Fruit fly (Drosophila melanogaster) whole organism, embryonic: ENCODE results near the gene Txl.

Source experiments
- Abd-B ChIP-seq: fragments of 200-800 bp; sonication (Bioruptor generic); optimal IDR thresholded peaks from 2 replicates; lab custom pipeline; 2018; ENCODE audit warnings: missing biosample characterization, mild to moderate bottlenecking, missing genetic modification characterization, moderate library complexity
- Atf3 ChIP-seq: fragments of 200-800 bp; sonication (Bioruptor generic); optimal IDR thresholded peaks from 3 replicates; lab custom pipeline; 2016; ENCODE audit warnings: missing biosample characterization, missing genetic modification characterization
- CG11456 ChIP-seq: fragments of 200-800 bp; sonication (Bioruptor generic); IDR thresholded peaks from 3 replicates; pipeline ENCODE4 v1.3.6; 2022; ENCODE audit warnings: missing biosample characterization, missing genetic modification characterization
- CG11504 ChIP-seq: fragments of 200-800 bp; sonication (Bioruptor generic); optimal IDR thresholded peaks from 3 replicates; lab custom pipeline; 2019; ENCODE audit warnings: missing biosample characterization, mild to moderate bottlenecking, missing genetic modification characterization, moderate library complexity
- CG11560 ChIP-seq: fragments of 200-800 bp; sonication (Bioruptor generic); IDR thresholded peaks from 3 replicates; pipeline ENCODE4 v1.3.6; 2022; ENCODE audit warnings: missing biosample characterization, missing genetic modification characterization
- CG12659 ChIP-seq: fragments of 200-800 bp; sonication (Bioruptor generic); optimal IDR thresholded peaks from 3 replicates; lab custom pipeline; 2017; ENCODE audit warnings: mild to moderate bottlenecking, missing biosample characterization, missing genetic modification reagents, missing genetic modification characterization
- CG13624 ChIP-seq: fragments of 200-800 bp; sonication (Bioruptor generic); optimal IDR thresholded peaks from 2 replicates; lab custom pipeline; 2016; ENCODE audit warnings: missing biosample characterization, missing genetic modification characterization
- CG13775 ChIP-seq: fragments of 200-800 bp; sonication (Bioruptor generic); optimal IDR thresholded peaks from 3 replicates; lab custom pipeline; 2017; ENCODE audit warnings: missing biosample characterization, mild to moderate bottlenecking, missing genetic modification characterization
- CG15601 ChIP-seq: fragments of 200-800 bp; sonication (Bioruptor generic); optimal IDR thresholded peaks from 3 replicates; lab custom pipeline; 2019; ENCODE audit warnings: missing biosample characterization, mild to moderate bottlenecking, missing genetic modification characterization, moderate library complexity
- CG17359 ChIP-seq: fragments of 200-800 bp; sonication (Bioruptor generic); optimal IDR thresholded peaks from 3 replicates; lab custom pipeline; 2018; ENCODE audit warnings: missing biosample characterization, mild to moderate bottlenecking, missing genetic modification characterization, moderate library complexity
- CG2129 ChIP-seq: fragments of 200-800 bp; sonication (Bioruptor generic); IDR thresholded peaks from 2 replicates; pipeline ENCODE4 v1.3.6; 2022; ENCODE audit warnings: missing biosample characterization, missing genetic modification characterization; ENCODE audit not compliant: partially characterized antibody
- CG2712 ChIP-seq: fragments of 200-800 bp; optimal IDR thresholded peaks from 3 replicates; lab custom pipeline; 2019; ENCODE audit warnings: missing biosample characterization, mild to moderate bottlenecking, missing genetic modification characterization, moderate library complexity
- CG3065 ChIP-seq: fragments of 200-800 bp; sonication (Bioruptor generic); optimal IDR thresholded peaks from 2 replicates; lab custom pipeline; 2016; ENCODE audit warnings: missing biosample characterization, missing genetic modification characterization
- CG4617 ChIP-seq: fragments of 200-800 bp; sonication (Bioruptor generic); optimal IDR thresholded peaks from 3 replicates; lab custom pipeline; 2016; ENCODE audit warnings: missing biosample characterization, missing genetic modification characterization, borderline replicate concordance
- CG7928 ChIP-seq: fragments of 200-800 bp; sonication (Bioruptor generic); optimal IDR thresholded peaks from 2 replicates; lab custom pipeline; 2017; ENCODE audit warnings: missing biosample characterization, mild to moderate bottlenecking, missing genetic modification characterization
- CG8290 ChIP-seq, 3 experiments: fragments of 200-800 bp; sonication (Bioruptor generic); optimal IDR thresholded peaks; 2 replicates each; lab custom pipeline; 2016 to 2019; ENCODE audit warnings: missing biosample characterization in 3 of 3, missing genetic modification characterization in 3 of 3, mild to moderate bottlenecking in 2 of 3, moderate library complexity in 1 of 3
- CG8924 ChIP-seq: fragments of 200-800 bp; optimal IDR thresholded peaks from 3 replicates; lab custom pipeline; 2019; ENCODE audit warnings: missing biosample characterization, mild to moderate bottlenecking, missing genetic modification characterization, moderate library complexity
- CHES-1-like ChIP-seq: fragments of 200-800 bp; sonication (Bioruptor generic); optimal IDR thresholded peaks from 2 replicates; lab custom pipeline; 2016; ENCODE audit warnings: missing biosample characterization, missing genetic modification characterization
- ERR ChIP-seq: fragments of 200-800 bp; sonication (Bioruptor generic); optimal IDR thresholded peaks from 2 replicates; lab custom pipeline; 2016; ENCODE audit warnings: missing biosample characterization, missing genetic modification characterization
- Fer2 ChIP-seq: fragments of 200-800 bp; sonication (Bioruptor generic); optimal IDR thresholded peaks from 2 replicates; lab custom pipeline; 2018; ENCODE audit warnings: missing biosample characterization, mild to moderate bottlenecking, missing genetic modification characterization, moderate library complexity
- HmgD ChIP-seq: fragments of 200-800 bp; sonication (Bioruptor generic); optimal IDR thresholded peaks from 3 replicates; lab custom pipeline; 2016; ENCODE audit warnings: missing biosample characterization, missing genetic modification characterization
- Hmr ChIP-seq: fragments of 200-800 bp; sonication (Bioruptor generic); optimal IDR thresholded peaks from 3 replicates; lab custom pipeline; 2017; ENCODE audit warnings: mild to moderate bottlenecking, missing biosample characterization, missing genetic modification reagents, missing genetic modification characterization
- Hsf ChIP-seq: fragments of 200-800 bp; sonication (Bioruptor generic); optimal IDR thresholded peaks from 3 replicates; lab custom pipeline; 2016; ENCODE audit warnings: missing biosample characterization, missing genetic modification characterization
- NC2β ChIP-seq: fragments of 200-800 bp; sonication (Bioruptor generic); optimal IDR thresholded peaks from 2 replicates; lab custom pipeline; 2016; ENCODE audit warnings: missing biosample characterization, missing genetic modification characterization
- Nf-YA ChIP-seq: fragments of 200-800 bp; sonication (Bioruptor generic); IDR thresholded peaks from 2 replicates; pipeline ENCODE4 v1.3.6; 2022; ENCODE audit warnings: missing biosample characterization, missing genetic modification characterization
- Pdp1 ChIP-seq, 2 experiments: fragments of 200-800 bp; sonication (Bioruptor generic); optimal IDR thresholded peaks; 3 replicates each; lab custom pipeline; 2016; ENCODE audit warnings: missing biosample characterization in 2 of 2, missing genetic modification characterization in 2 of 2, mild to moderate bottlenecking in 1 of 2, moderate library complexity in 1 of 2
- Scr ChIP-seq: fragments of 200-800 bp; sonication (Bioruptor generic); IDR thresholded peaks from 2 replicates; pipeline ENCODE4 v1.3.6; 2022; ENCODE audit warnings: missing biosample characterization, missing genetic modification characterization; ENCODE audit not compliant: partially characterized antibody
- al ChIP-seq: fragments of 200-800 bp; sonication (Bioruptor generic); IDR thresholded peaks from 2 replicates; pipeline ENCODE4 v1.3.6; 2022; ENCODE audit warnings: missing biosample characterization, missing genetic modification characterization
- ato ChIP-seq: fragments of 200-800 bp; sonication (Bioruptor generic); IDR thresholded peaks from 2 replicates; pipeline ENCODE4 v1.3.6; 2022; ENCODE audit warnings: missing biosample characterization, missing genetic modification characterization; ENCODE audit not compliant: partially characterized antibody
- btn ChIP-seq: fragments of 200-800 bp; sonication (Bioruptor generic); optimal IDR thresholded peaks from 2 replicates; lab custom pipeline; 2016; ENCODE audit warnings: missing biosample characterization, missing genetic modification characterization
- chn ChIP-seq: fragments of 200-800 bp; sonication (Bioruptor generic); optimal IDR thresholded peaks from 2 replicates; lab custom pipeline; 2016; ENCODE audit warnings: missing biosample characterization, missing genetic modification characterization
- corto ChIP-seq: fragments of 200-800 bp; sonication (Bioruptor generic); optimal IDR thresholded peaks from 2 replicates; lab custom pipeline; 2016; ENCODE audit warnings: missing biosample characterization, mild to moderate bottlenecking, missing genetic modification characterization, moderate library complexity
- dpn ChIP-seq, 2 experiments: fragments of 200-800 bp; sonication (Bioruptor generic); optimal IDR thresholded peaks; 3 replicates each; lab custom pipeline; 2016; ENCODE audit warnings: missing biosample characterization in 2 of 2, missing genetic modification characterization in 2 of 2
- hb ChIP-seq: fragments of 200-800 bp; sonication (Bioruptor generic); IDR thresholded peaks from 3 replicates; pipeline ENCODE4 v1.3.6; 2022; ENCODE audit warnings: missing biosample characterization, missing genetic modification characterization; ENCODE audit not compliant: partially characterized antibody
- hkb ChIP-seq, 2 experiments: fragments of 200-800 bp in 1 of 2; fragments of >200 bp in 1 of 2; sonication (Bioruptor generic) in 1 of 2; IDR thresholded peaks in 1 of 2; optimal IDR thresholded peaks in 1 of 2; 2 replicates each; pipeline versions ENCODE4 v1.3.6 to Lab custom; 2017 to 2022; ENCODE audit warnings: missing biosample characterization in 1 of 2, missing genetic modification characterization in 1 of 2
- insv ChIP-seq, 2 experiments: fragments of 200-800 bp; sonication (Bioruptor generic); optimal IDR thresholded peaks; 3 replicates each; lab custom pipeline; 2016 to 2018; ENCODE audit warnings: missing biosample characterization in 2 of 2, missing genetic modification characterization in 2 of 2
- jing ChIP-seq: fragments of 200-800 bp; sonication (Bioruptor generic); optimal IDR thresholded peaks from 2 replicates; lab custom pipeline; 2018; ENCODE audit warnings: missing biosample characterization, mild to moderate bottlenecking, missing genetic modification characterization
- phol ChIP-seq: fragments of 200-800 bp; sonication (Bioruptor generic); optimal IDR thresholded peaks from 3 replicates; lab custom pipeline; 2018; ENCODE audit warnings: missing biosample characterization, mild to moderate bottlenecking, missing genetic modification characterization, moderate library complexity
- pita ChIP-seq: fragments of 200-800 bp; sonication (Bioruptor generic); optimal IDR thresholded peaks from 2 replicates; lab custom pipeline; 2017; ENCODE audit warnings: missing biosample characterization, mild to moderate bottlenecking, missing genetic modification characterization
- sd ChIP-seq: fragments of 200-800 bp; sonication (Bioruptor generic); optimal IDR thresholded peaks from 3 replicates; lab custom pipeline; 2018; ENCODE audit warnings: missing biosample characterization, mild to moderate bottlenecking, missing genetic modification characterization, moderate library complexity
- sqz ChIP-seq: fragments of 200-800 bp; sonication (Bioruptor generic); optimal IDR thresholded peaks from 3 replicates; lab custom pipeline; 2018; ENCODE audit warnings: missing biosample characterization, mild to moderate bottlenecking, missing genetic modification characterization
- sr ChIP-seq: fragments of 200-800 bp; sonication (Bioruptor generic); IDR thresholded peaks from 3 replicates; pipeline ENCODE4 v1.3.6; 2022; ENCODE audit warnings: missing biosample characterization, missing genetic modification characterization
- stwl ChIP-seq: fragments of 200-800 bp; sonication (Bioruptor generic); optimal IDR thresholded peaks from 3 replicates; lab custom pipeline; 2018; ENCODE audit warnings: missing biosample characterization, mild to moderate bottlenecking, missing genetic modification characterization, moderate library complexity
- sug ChIP-seq: fragments of 200-800 bp; optimal IDR thresholded peaks from 2 replicates; lab custom pipeline; 2019; ENCODE audit warnings: missing biosample characterization, mild to moderate bottlenecking, missing genetic modification characterization, moderate library complexity
- trem ChIP-seq: fragments of 200-800 bp; optimal IDR thresholded peaks from 3 replicates; lab custom pipeline; 2019; ENCODE audit warnings: missing biosample characterization, mild to moderate bottlenecking, missing genetic modification characterization, moderate library complexity
- vnd ChIP-seq: fragments of 200-800 bp; sonication (Bioruptor generic); IDR thresholded peaks from 3 replicates; pipeline ENCODE4 v1.3.6; 2022; ENCODE audit warnings: missing biosample characterization, missing genetic modification characterization; ENCODE audit not compliant: partially characterized antibody
- zfh1 ChIP-seq: fragments of 200-800 bp; sonication (Bioruptor generic); IDR thresholded peaks from 3 replicates; pipeline ENCODE4 v1.3.6; 2022; ENCODE audit warnings: missing biosample characterization, missing genetic modification characterization
- zfh2 ChIP-seq: fragments of 200-800 bp; sonication (Bioruptor generic); optimal IDR thresholded peaks from 2 replicates; lab custom pipeline; 2016; ENCODE audit warnings: missing biosample characterization, missing genetic modification characterization

The Txl gene

dm6 chr3L:5813016-5813415 is 47.4 kb downstream of the Txl start, which contains the start of gene mad2 (continued):
- TF ChIP-seq CG15601 (tag; lab: Kevin White, UChicago): peak; percentile 54
- peak; percentile 75 for TF ChIP-seq CG13624
- peak; percentile 41 for TF ChIP-seq phol
- TF ChIP-seq ato (GFP tag; lab: Robert Waterston, UW): 0 out of 2 replicates have a peak, but pooled peaks have one; percentile 11
- TF ChIP-seq Scr: peak; percentile 62
- TF ChIP-seq CG11560 (tag; lab: Robert Waterston, UW): peak; percentile 85; the same call in 2 of the 3 replicates
- TF ChIP-seq ERR (GFP tag; lab: Kevin White, UChicago): peak; percentile 64
- TF ChIP-seq stwl (tag; lab: Kevin White, UChicago): peak; percentile 80
- TF ChIP-seq CG2712 (tag; lab: Kevin White, UChicago): peak; percentile 31
- no peak for TF ChIP-seq jing (GFP tag; lab: Kevin White, UChicago)
- peak in 1 of 2 experiments; percentile 48 for TF ChIP-seq Pdp1 (GFP tag; optimal IDR thresholded peaks at IDR 0.05; lab: Kevin White, UChicago)
- TF ChIP-seq corto: no peak
- TF ChIP-seq zfh2 (GFP tag; lab: Kevin White, UChicago): peak; percentile 8
- peak; percentile 6 for TF ChIP-seq Abd-B (GFP tag; lab: Kevin White, UChicago)
- TF ChIP-seq Fer2 (tag; lab: Kevin White, UChicago): no peak
- TF ChIP-seq pita (GFP tag; lab: Kevin White, UChicago): peak; percentile 94
- peak; percentile 22 for TF ChIP-seq trem (tag; lab: Kevin White, UChicago)
- TF ChIP-seq Atf3 (GFP tag; lab: Kevin White, UChicago): no peak
- 0 out of 3 replicates have a peak, but pooled peaks have one; percentile 21 for TF ChIP-seq zfh1 (GFP tag; lab: Robert Waterston, UW)
- TF ChIP-seq CG7928 (GFP tag; lab: Kevin White, UChicago): peak; percentile 97
- peak; percentile 52; the same call in 1 of the 3 replicates for TF ChIP-seq vnd (GFP tag; lab: Robert Waterston, UW)
- TF ChIP-seq HmgD (GFP tag; lab: Kevin White, UChicago): peak; percentile 81
- peak; percentile 44 for TF ChIP-seq chn (GFP tag; lab: Kevin White, UChicago)
- no peak for TF ChIP-seq sr (GFP tag; lab: Robert Waterston, UW)
- TF ChIP-seq CG17359 (tag; lab: Kevin White, UChicago): no peak
- TF ChIP-seq insv (GFP tag; optimal IDR thresholded peaks at IDR 0.05; lab: Kevin White, UChicago): peak in 1 of 2 experiments; percentile 44
- TF ChIP-seq Hsf (GFP tag; lab: Kevin White, UChicago): peak; percentile 54
- TF ChIP-seq sug (tag; lab: Kevin White, UChicago): peak; percentile 25
- peak; percentile 16 for TF ChIP-seq CG4617 (GFP tag; lab: Kevin White, UChicago)
- TF ChIP-seq CG8924: peak; percentile 14
- no peak for TF ChIP-seq CG13775
- peak; percentile 55 for TF ChIP-seq CG12659 (GFP tag; lab: Kevin White, UChicago)
- TF ChIP-seq Nf-YA: no peak
- TF ChIP-seq dpn (GFP tag; optimal IDR thresholded peaks at IDR 0.05; lab: Kevin White, UChicago): peak; percentile 10 to 22
- peak; percentile 72 for TF ChIP-seq hkb (optimal IDR thresholded peaks at IDR 0.05; lab: Kevin White, UChicago)
- TF ChIP-seq hkb (GFP tag; IDR thresholded peaks at IDR 0.05; lab: Robert Waterston, UW): no peak
- TF ChIP-seq btn (GFP tag; lab: Kevin White, UChicago): no peak
- TF ChIP-seq al (GFP tag; lab: Robert Waterston, UW): no peak
- TF ChIP-seq sqz (GFP tag; lab: Kevin White, UChicago): no peak
- peak; percentile 5 for TF ChIP-seq CHES-1-like (GFP tag; lab: Kevin White, UChicago)
- TF ChIP-seq CG11456 (GFP tag; lab: Robert Waterston, UW): peak; percentile 20; the same call in 1 of the 3 replicates
- TF ChIP-seq hb: peak; percentile 61; the same call in 2 of the 3 replicates
- TF ChIP-seq CG3065 (GFP tag; lab: Kevin White, UChicago): no peak
- TF ChIP-seq Hmr (GFP tag; lab: Kevin White, UChicago): peak; percentile 75
- TF ChIP-seq CG8290 (GFP tag; optimal IDR thresholded peaks at IDR 0.05; lab: Kevin White, UChicago): no peak
- TF ChIP-seq CG8290 (tag; optimal IDR thresholded peaks at IDR 0.05; lab: Kevin White, UChicago): peak in 1 of 2 experiments; percentile 92
- no peak for TF ChIP-seq CG2129 (GFP tag; lab: Robert Waterston, UW)
- TF ChIP-seq NC2β: peak; percentile 34
- peak; percentile 3 for TF ChIP-seq sd
- peak; percentile 46 for TF ChIP-seq CG11504 (tag; lab: Kevin White, UChicago)
